Fruit fly (Drosophila melanogaster) whole organism, embryonic: ENCODE data around the gene Chd1.

Experiments used
- Ada2b ChIP-seq: fragments of 200-800 bp; sonication (Bioruptor generic); IDR thresholded peaks from 2 replicates; pipeline ENCODE4 v1.3.6; 2022; ENCODE audit warnings: missing biosample characterization, missing genetic modification characterization
- Atf6 ChIP-seq: fragments of 200-800 bp; sonication (Bioruptor generic); IDR thresholded peaks from 2 replicates; pipeline ENCODE4 v1.3.6; 2022; ENCODE audit warnings: missing biosample characterization, missing genetic modification characterization
- Bdp1 ChIP-seq: fragments of 200-800 bp; sonication (Bioruptor generic); optimal IDR thresholded peaks from 3 replicates; lab custom pipeline; 2016; ENCODE audit warnings: missing biosample characterization, missing genetic modification characterization
- CG10959 ChIP-seq: fragments of 200-800 bp; sonication (Bioruptor generic); IDR thresholded peaks from 2 replicates; pipeline ENCODE4 v1.3.6; 2022; ENCODE audit warnings: missing biosample characterization, missing genetic modification characterization
- CG11723 ChIP-seq: fragments of 200-800 bp; sonication (Bioruptor generic); optimal IDR thresholded peaks from 2 replicates; lab custom pipeline; 2017; ENCODE audit warnings: missing biosample characterization, mild to moderate bottlenecking, missing genetic modification characterization
- CG12391 ChIP-seq: fragments of 200-800 bp; sonication (Bioruptor generic); optimal IDR thresholded peaks from 3 replicates; lab custom pipeline; 2018; ENCODE audit warnings: missing biosample characterization, mild to moderate bottlenecking, missing genetic modification characterization, moderate library complexity
- CG13424 ChIP-seq: fragments of 200-800 bp; sonication (Bioruptor generic); optimal IDR thresholded peaks from 2 replicates; lab custom pipeline; 2019; ENCODE audit warnings: missing biosample characterization, mild to moderate bottlenecking, missing genetic modification characterization, moderate library complexity
- CG13624 ChIP-seq: fragments of 200-800 bp; sonication (Bioruptor generic); optimal IDR thresholded peaks from 2 replicates; lab custom pipeline; 2016; ENCODE audit warnings: missing biosample characterization, missing genetic modification characterization
- CG13775 ChIP-seq: fragments of 200-800 bp; sonication (Bioruptor generic); optimal IDR thresholded peaks from 3 replicates; lab custom pipeline; 2017; ENCODE audit warnings: missing biosample characterization, mild to moderate bottlenecking, missing genetic modification characterization
- CG14441 ChIP-seq: fragments of 200-800 bp; sonication (Bioruptor generic); IDR thresholded peaks from 2 replicates; pipeline ENCODE4 v1.3.6; 2022; ENCODE audit warnings: missing biosample characterization, missing genetic modification characterization
- CG15073 ChIP-seq: fragments of 200-800 bp; sonication (Bioruptor generic); optimal IDR thresholded peaks from 2 replicates; lab custom pipeline; 2016; ENCODE audit warnings: missing biosample characterization, missing genetic modification characterization
- CG15696 ChIP-seq: fragments of 200-800 bp; sonication (Bioruptor generic); optimal IDR thresholded peaks from 2 replicates; lab custom pipeline; 2019; ENCODE audit warnings: missing biosample characterization, mild to moderate bottlenecking, missing genetic modification characterization, moderate library complexity
- CG17829 ChIP-seq: fragments of 200-800 bp; optimal IDR thresholded peaks from 2 replicates; lab custom pipeline; 2019; ENCODE audit warnings: missing biosample characterization, mild to moderate bottlenecking, missing genetic modification characterization, moderate library complexity
- CG1792 ChIP-seq: fragments of 200-800 bp; sonication (Bioruptor generic); optimal IDR thresholded peaks from 2 replicates; lab custom pipeline; 2016; ENCODE audit warnings: missing biosample characterization, missing genetic modification characterization
- CG31388 ChIP-seq: fragments of 200-800 bp; sonication (Bioruptor generic); optimal IDR thresholded peaks from 2 replicates; lab custom pipeline; 2016; ENCODE audit warnings: missing biosample characterization, missing genetic modification characterization
- CG33213 ChIP-seq: fragments of 200-800 bp; sonication (Bioruptor generic); optimal IDR thresholded peaks from 3 replicates; lab custom pipeline; 2016; ENCODE audit warnings: missing biosample characterization, missing genetic modification characterization
- CG34422 ChIP-seq: fragments of 200-800 bp; sonication (Bioruptor generic); IDR thresholded peaks from 3 replicates; pipeline ENCODE4 v1.3.6; 2022; ENCODE audit warnings: missing biosample characterization, missing genetic modification characterization
- CG4617 ChIP-seq: fragments of 200-800 bp; sonication (Bioruptor generic); optimal IDR thresholded peaks from 3 replicates; lab custom pipeline; 2016; ENCODE audit warnings: missing biosample characterization, missing genetic modification characterization, borderline replicate concordance
- CG5180 ChIP-seq: fragments of 200-800 bp; sonication (Bioruptor generic); optimal IDR thresholded peaks from 3 replicates; lab custom pipeline; 2017; ENCODE audit warnings: missing biosample characterization, missing genetic modification characterization, mild to moderate bottlenecking, moderate library complexity, missing genetic modification reagents
- CG6254 ChIP-seq: fragments of 200-800 bp; sonication (Bioruptor generic); optimal IDR thresholded peaks from 3 replicates; lab custom pipeline; 2017; ENCODE audit warnings: mild to moderate bottlenecking, missing biosample characterization, missing genetic modification reagents, missing genetic modification characterization
- CG6689 ChIP-seq: fragments of 200-800 bp; sonication (Bioruptor generic); IDR thresholded peaks from 2 replicates; pipeline ENCODE4 v1.3.6; 2022; ENCODE audit warnings: missing biosample characterization, missing genetic modification characterization
- CG7357 ChIP-seq: fragments of 200-800 bp; sonication (Bioruptor generic); IDR thresholded peaks from 3 replicates; pipeline ENCODE4 v1.3.6; 2022; ENCODE audit warnings: missing biosample characterization, missing genetic modification characterization
- CG7839 ChIP-seq: fragments of 200-800 bp; sonication (Bioruptor generic); optimal IDR thresholded peaks from 3 replicates; lab custom pipeline; 2018; ENCODE audit warnings: missing biosample characterization, mild to moderate bottlenecking, missing genetic modification characterization, moderate library complexity
- CG8765 ChIP-seq: fragments of 200-800 bp; sonication (Bioruptor generic); IDR thresholded peaks from 2 replicates; pipeline ENCODE4 v1.3.6; 2022; ENCODE audit warnings: missing biosample characterization, missing genetic modification characterization
- CG9932 ChIP-seq: fragments of 200-800 bp; sonication (Bioruptor generic); IDR thresholded peaks from 2 replicates; pipeline ENCODE4 v1.3.6; 2022; ENCODE audit warnings: missing biosample characterization, missing genetic modification characterization
- CHES-1-like ChIP-seq: fragments of 200-800 bp; sonication (Bioruptor generic); optimal IDR thresholded peaks from 2 replicates; lab custom pipeline; 2016; ENCODE audit warnings: missing biosample characterization, missing genetic modification characterization
- CkIIα-i1 ChIP-seq: fragments of 200-800 bp; sonication (Bioruptor generic); IDR thresholded peaks from 2 replicates; pipeline ENCODE4 v1.3.6; 2022; ENCODE audit warnings: missing biosample characterization, missing genetic modification characterization
- D19A ChIP-seq: fragments of 200-800 bp; optimal IDR thresholded peaks from 3 replicates; lab custom pipeline; 2019; ENCODE audit warnings: missing biosample characterization, mild to moderate bottlenecking, missing genetic modification characterization, moderate library complexity
- Ets65A ChIP-seq: fragments of 200-800 bp; sonication (Bioruptor generic); peaks from one replicate; lab custom pipeline; 2016; ENCODE audit warnings: missing biosample characterization, missing genetic modification characterization
- Fer3 ChIP-seq: fragments of 200-800 bp; sonication (Bioruptor generic); optimal IDR thresholded peaks from 2 replicates; lab custom pipeline; 2018; ENCODE audit warnings: missing biosample characterization, mild to moderate bottlenecking, missing genetic modification characterization, moderate library complexity
- Lhr ChIP-seq: fragments of 200-800 bp; sonication (Bioruptor generic); optimal IDR thresholded peaks from 3 replicates; lab custom pipeline; 2017; ENCODE audit warnings: mild to moderate bottlenecking, missing biosample characterization, missing genetic modification reagents, missing genetic modification characterization
- Nf-YC ChIP-seq: fragments of 200-800 bp; optimal IDR thresholded peaks from 3 replicates; lab custom pipeline; 2019; ENCODE audit warnings: missing biosample characterization, mild to moderate bottlenecking, missing genetic modification characterization, moderate library complexity
- PHDP ChIP-seq: fragments of 200-800 bp; sonication (Bioruptor generic); optimal IDR thresholded peaks from 3 replicates; lab custom pipeline; 2018; ENCODE audit warnings: missing biosample characterization, mild to moderate bottlenecking, missing genetic modification characterization, moderate library complexity
- Side ChIP-seq: fragments of 200-800 bp; sonication (Bioruptor generic); optimal IDR thresholded peaks from 2 replicates; lab custom pipeline; 2016; ENCODE audit warnings: missing biosample characterization, missing genetic modification characterization
- Spps ChIP-seq: fragments of 200-800 bp; sonication (Bioruptor generic); optimal IDR thresholded peaks from 2 replicates; lab custom pipeline; 2018; ENCODE audit warnings: missing biosample characterization, mild to moderate bottlenecking, missing genetic modification characterization
- TFAM ChIP-seq: fragments of 200-800 bp; sonication (Bioruptor generic); optimal IDR thresholded peaks from 2 replicates; lab custom pipeline; 2017; ENCODE audit warnings: missing biosample characterization, missing genetic modification characterization, inconsistent platforms
- ac ChIP-seq: fragments of 200-800 bp; sonication (Bioruptor generic); optimal IDR thresholded peaks from 3 replicates; lab custom pipeline; 2017; ENCODE audit warnings: missing biosample characterization, mild to moderate bottlenecking, missing genetic modification characterization
- caup ChIP-seq: fragments of 200-800 bp; sonication (Bioruptor generic); optimal IDR thresholded peaks from 3 replicates; lab custom pipeline; 2017; ENCODE audit warnings: missing biosample characterization, mild to moderate bottlenecking, missing genetic modification characterization, moderate library complexity; ENCODE audit not compliant: severe bottlenecking
- chif ChIP-seq, 2 experiments: fragments of 200-800 bp; sonication (Bioruptor generic); optimal IDR thresholded peaks; 3 replicates each; lab custom pipeline; 2016; ENCODE audit warnings: missing biosample characterization in 2 of 2, missing genetic modification characterization in 2 of 2
- crol ChIP-seq: fragments of 200-800 bp; sonication (Bioruptor generic); IDR thresholded peaks from 2 replicates; pipeline ENCODE4 v1.3.6; 2022; ENCODE audit warnings: missing biosample characterization, missing genetic modification characterization
- da ChIP-seq: fragments of 200-800 bp; sonication (Bioruptor generic); optimal IDR thresholded peaks from 2 replicates; lab custom pipeline; 2016; ENCODE audit warnings: missing biosample characterization, missing genetic modification characterization
- danr ChIP-seq: fragments of 200-800 bp; sonication (Bioruptor generic); IDR thresholded peaks from 2 replicates; pipeline ENCODE4 v1.3.6; 2022; ENCODE audit warnings: missing biosample characterization, missing genetic modification characterization
- fu2 ChIP-seq: fragments of 200-800 bp; sonication (Bioruptor generic); optimal IDR thresholded peaks from 2 replicates; lab custom pipeline; 2016; ENCODE audit warnings: missing biosample characterization, missing genetic modification characterization
- lmd ChIP-seq: fragments of 200-800 bp; sonication (Bioruptor generic); IDR thresholded peaks from 2 replicates; pipeline ENCODE4 v1.3.6; 2022; ENCODE audit warnings: missing biosample characterization, missing genetic modification characterization
- nom ChIP-seq: fragments of 200-800 bp; sonication (Bioruptor generic); optimal IDR thresholded peaks from 2 replicates; lab custom pipeline; 2017; ENCODE audit warnings: missing biosample characterization, missing genetic modification characterization, mild to moderate bottlenecking, moderate library complexity, missing genetic modification reagents
- schlank ChIP-seq: fragments of 200-800 bp; sonication (Bioruptor generic); optimal IDR thresholded peaks from 2 replicates; lab custom pipeline; 2018; ENCODE audit warnings: missing biosample characterization, mild to moderate bottlenecking, missing genetic modification characterization
- sens ChIP-seq: fragments of 200-800 bp; sonication (Bioruptor generic); peaks from one replicate; lab custom pipeline; 2016; ENCODE audit warnings: missing biosample characterization, missing genetic modification characterization
- so ChIP-seq: fragments of 200-800 bp; sonication (Bioruptor generic); IDR thresholded peaks from 3 replicates; pipeline ENCODE4 v1.3.6; 2022; ENCODE audit warnings: missing biosample characterization, missing genetic modification characterization
- ttk ChIP-seq: fragments of 200-800 bp; sonication (Bioruptor generic); IDR thresholded peaks from 2 replicates; pipeline ENCODE4 v2.1.2; 2022; ENCODE audit warnings: missing biosample characterization, missing genetic modification characterization
- vvl ChIP-seq: fragments of 200-800 bp; sonication (Bioruptor generic); IDR thresholded peaks from 2 replicates; pipeline ENCODE4 v1.3.6; 2022; ENCODE audit warnings: missing biosample characterization, missing genetic modification characterization
- zen ChIP-seq: fragments of 200-800 bp; sonication (Bioruptor generic); optimal IDR thresholded peaks from 3 replicates; lab custom pipeline; 2018; ENCODE audit warnings: missing biosample characterization, mild to moderate bottlenecking, missing genetic modification characterization, moderate library complexity

Chd1 gene

dm6 chr2L:3037153-3037579, 49.6 kb upstream of the Chd1 start, which contains the start of the genes CG17260 and SerRS:
Gene CG17260, plus strand, starts transcription at chr2L:3037230.
Gene SerRS, minus strand, starts transcription at chr2L:3037403.
- TF ChIP-seq nom (GFP tag; lab: Kevin White, UChicago) (peak; percentile 67), CG10959 (GFP tag; lab: Robert Waterston, UW) (peak; percentile 43), PHDP (peak; percentile 89), CG9932 (GFP tag; lab: Robert Waterston, UW) (peak; percentile 98), danr (GFP tag; lab: Robert Waterston, UW) (peak; percentile 84), CG5180 (GFP tag; lab: Kevin White, UChicago) (no peak), sens (GFP tag; lab: Kevin White, UChicago) (peak; percentile 98), CG7357 (GFP tag; lab: Robert Waterston, UW) (peak; percentile 86), CG13624 (peak; percentile 95), Ada2b (peak; percentile 91), CG13775 (GFP tag; lab: Kevin White, UChicago) (peak; percentile 93), CG17829 (tag; lab: Kevin White, UChicago) (peak; percentile 92), CG6254 (GFP tag; lab: Kevin White, UChicago) (peak; percentile 65), lmd (GFP tag; lab: Robert Waterston, UW) (peak; percentile 96), fu2 (peak; percentile 92), D19A (tag; lab: Kevin White, UChicago) (no peak), CG34422 (GFP tag; lab: Robert Waterston, UW) (peak; percentile 95), Lhr (no peak), chif (GFP tag; optimal IDR thresholded peaks at IDR 0.05; lab: Kevin White, UChicago) (peak; percentile 89 to 94), CG14441 (GFP tag; lab: Robert Waterston, UW) (peak; percentile 93), Nf-YC (tag; lab: Kevin White, UChicago) (peak; percentile 86), da (peak; percentile 86), so (peak; percentile 83; the same call in 1 of the 3 replicates), CG15696 (tag; lab: Kevin White, UChicago) (peak; percentile 85), CG7839 (peak; percentile 94), CG15073 (GFP tag; lab: Kevin White, UChicago) (peak; percentile 67), CG6689 (peak; percentile 94), Fer3 (tag; lab: Kevin White, UChicago) (peak; percentile 95), CG33213 (GFP tag; lab: Kevin White, UChicago) (peak; percentile 84), CHES-1-like (GFP tag; lab: Kevin White, UChicago) (peak; percentile 88), CG31388 (GFP tag; lab: Kevin White, UChicago) (peak; percentile 80), CG4617 (peak; percentile 93), ac (GFP tag; lab: Kevin White, UChicago) (peak; percentile 37), Ets65A (GFP tag; lab: Kevin White, UChicago) (peak; percentile 100), zen (peak; percentile 89), Atf6 (GFP tag; lab: Robert Waterston, UW) (peak; percentile 91), ttk (peak; percentile 92), caup (peak; percentile 91), CkIIα-i1 (GFP tag; lab: Robert Waterston, UW) (no peak), TFAM (peak; percentile 38), Spps (tag; lab: Kevin White, UChicago) (peak; percentile 85), CG11723 (no peak), CG12391 (tag; lab: Kevin White, UChicago) (peak; percentile 95), crol (GFP tag; lab: Robert Waterston, UW) (no peak; the same call in 1 of the 2 replicates), Side (GFP tag; lab: Kevin White, UChicago) (peak; percentile 90), CG13424 (tag; lab: Kevin White, UChicago) (peak; percentile 94), CG8765 (GFP tag; lab: Robert Waterston, UW) (peak; percentile 84; the same call in 1 of the 2 replicates), vvl (GFP tag; lab: Robert Waterston, UW) (peak; percentile 95), CG1792 (GFP tag; lab: Kevin White, UChicago) (peak; percentile 78), Bdp1 (peak; percentile 89), schlank (tag; lab: Kevin White, UChicago) (peak; percentile 80)
